Fruit fly (Drosophila melanogaster) whole organism, embryonic: ENCODE results near the gene Pp1-87B.

Experiments used
- B-H1 ChIP-seq: fragments of 200-800 bp; sonication (Bioruptor generic); IDR thresholded peaks from 3 replicates; pipeline ENCODE4 v1.3.6; 2022; ENCODE audit warnings: missing biosample characterization, missing genetic modification characterization
- Bteb2 ChIP-seq: fragments of 200-800 bp; sonication (Bioruptor generic); optimal IDR thresholded peaks from 2 replicates; lab custom pipeline; 2016; ENCODE audit warnings: missing biosample characterization, missing genetic modification characterization
- CG10147 ChIP-seq: fragments of 200-800 bp; sonication (Bioruptor generic); optimal IDR thresholded peaks from 2 replicates; lab custom pipeline; 2019; ENCODE audit warnings: missing biosample characterization, mild to moderate bottlenecking, missing genetic modification characterization, moderate library complexity
- CG10321 ChIP-seq: fragments of 200-800 bp; sonication (Bioruptor generic); IDR thresholded peaks from 2 replicates; pipeline ENCODE4 v1.3.6; 2022; ENCODE audit warnings: missing biosample characterization, missing genetic modification characterization
- CG10959 ChIP-seq: fragments of 200-800 bp; sonication (Bioruptor generic); IDR thresholded peaks from 2 replicates; pipeline ENCODE4 v1.3.6; 2022; ENCODE audit warnings: missing biosample characterization, missing genetic modification characterization
- CG12071 ChIP-seq: fragments of 200-800 bp; sonication (Bioruptor generic); optimal IDR thresholded peaks from 3 replicates; lab custom pipeline; 2018; ENCODE audit warnings: missing biosample characterization, mild to moderate bottlenecking, missing genetic modification characterization
- CG12299 ChIP-seq: fragments of 200-800 bp; sonication (Bioruptor generic); optimal IDR thresholded peaks from 2 replicates; lab custom pipeline; 2018; ENCODE audit warnings: missing biosample characterization, mild to moderate bottlenecking, missing genetic modification characterization
- CG13296 ChIP-seq: fragments of 200-800 bp; sonication (Bioruptor generic); optimal IDR thresholded peaks from 3 replicates; lab custom pipeline; 2018; ENCODE audit warnings: missing biosample characterization, mild to moderate bottlenecking, missing genetic modification characterization
- CG15073 ChIP-seq: fragments of 200-800 bp; sonication (Bioruptor generic); optimal IDR thresholded peaks from 2 replicates; lab custom pipeline; 2016; ENCODE audit warnings: missing biosample characterization, missing genetic modification characterization
- CG1792 ChIP-seq: fragments of 200-800 bp; sonication (Bioruptor generic); optimal IDR thresholded peaks from 2 replicates; lab custom pipeline; 2016; ENCODE audit warnings: missing biosample characterization, missing genetic modification characterization
- CG18262 ChIP-seq: fragments of 200-800 bp; optimal IDR thresholded peaks from 3 replicates; lab custom pipeline; 2019; ENCODE audit warnings: missing biosample characterization, mild to moderate bottlenecking, missing genetic modification characterization, moderate library complexity
- CG1832 ChIP-seq: fragments of 200-800 bp; sonication (Bioruptor generic); optimal IDR thresholded peaks from 2 replicates; lab custom pipeline; 2017; ENCODE audit warnings: missing biosample characterization, mild to moderate bottlenecking, missing genetic modification characterization, inconsistent platforms
- CG18476 ChIP-seq: fragments of 200-800 bp; sonication (Bioruptor generic); optimal IDR thresholded peaks from 2 replicates; lab custom pipeline; 2016; ENCODE audit warnings: missing biosample characterization, mild to moderate bottlenecking, missing genetic modification characterization
- CG18599 ChIP-seq: fragments of 200-800 bp; sonication (Bioruptor generic); optimal IDR thresholded peaks from 3 replicates; lab custom pipeline; 2017; ENCODE audit warnings: missing biosample characterization, missing genetic modification characterization, mild to moderate bottlenecking, moderate library complexity, missing genetic modification reagents
- CG2116 ChIP-seq: fragments of 200-800 bp; sonication (Bioruptor generic); optimal IDR thresholded peaks from 3 replicates; lab custom pipeline; 2018; ENCODE audit warnings: missing biosample characterization, mild to moderate bottlenecking, missing genetic modification characterization
- CG2875 ChIP-seq: fragments of 200-800 bp; sonication (Bioruptor generic); optimal IDR thresholded peaks from 2 replicates; lab custom pipeline; 2017; ENCODE audit warnings: missing biosample characterization, mild to moderate bottlenecking, missing genetic modification characterization, missing genetic modification reagents
- CG30431 ChIP-seq: fragments of 200-800 bp; sonication (Bioruptor generic); optimal IDR thresholded peaks from 2 replicates; lab custom pipeline; 2017; ENCODE audit warnings: missing biosample characterization, missing genetic modification characterization
- CG3838 ChIP-seq: fragments of 200-800 bp; sonication (Bioruptor generic); optimal IDR thresholded peaks from 3 replicates; lab custom pipeline; 2016; ENCODE audit warnings: missing biosample characterization, missing genetic modification characterization
- CG4328 ChIP-seq: fragments of 200-800 bp; sonication (Bioruptor generic); optimal IDR thresholded peaks from 3 replicates; lab custom pipeline; 2017; ENCODE audit warnings: missing biosample characterization, missing genetic modification reagents, missing genetic modification characterization
- CG6683 ChIP-seq: fragments of 200-800 bp; sonication (Bioruptor generic); optimal IDR thresholded peaks from 2 replicates; lab custom pipeline; 2017; ENCODE audit warnings: missing biosample characterization, mild to moderate bottlenecking, missing genetic modification characterization, missing genetic modification reagents
- CG7357 ChIP-seq: fragments of 200-800 bp; sonication (Bioruptor generic); IDR thresholded peaks from 3 replicates; pipeline ENCODE4 v1.3.6; 2022; ENCODE audit warnings: missing biosample characterization, missing genetic modification characterization
- CG7839 ChIP-seq: fragments of 200-800 bp; sonication (Bioruptor generic); optimal IDR thresholded peaks from 3 replicates; lab custom pipeline; 2018; ENCODE audit warnings: missing biosample characterization, mild to moderate bottlenecking, missing genetic modification characterization, moderate library complexity
- CG8290 ChIP-seq, 3 experiments: fragments of 200-800 bp; sonication (Bioruptor generic); optimal IDR thresholded peaks; 2 replicates each; lab custom pipeline; 2016 to 2019; ENCODE audit warnings: missing biosample characterization in 3 of 3, missing genetic modification characterization in 3 of 3, mild to moderate bottlenecking in 2 of 3, moderate library complexity in 1 of 3
- CG9609 ChIP-seq: fragments of 200-800 bp; sonication (Bioruptor generic); optimal IDR thresholded peaks from 3 replicates; lab custom pipeline; 2016; ENCODE audit warnings: missing biosample characterization, missing genetic modification characterization
- Ets97D ChIP-seq: fragments of 200-800 bp; sonication (Bioruptor generic); optimal IDR thresholded peaks from 3 replicates; lab custom pipeline; 2016; ENCODE audit warnings: missing biosample characterization, missing genetic modification characterization
- Gug ChIP-seq: fragments of 200-800 bp; sonication (Bioruptor generic); IDR thresholded peaks from 4 replicates; pipeline ENCODE4 v1.3.6; 2022; ENCODE audit warnings: missing biosample characterization, missing genetic modification characterization
- HLHmδ ChIP-seq: fragments of 200-800 bp; sonication (Bioruptor generic); optimal IDR thresholded peaks from 2 replicates; lab custom pipeline; 2018; ENCODE audit warnings: missing biosample characterization, mild to moderate bottlenecking, missing genetic modification characterization, moderate library complexity
- MTF-1 ChIP-seq: fragments of 200-800 bp; sonication (Bioruptor generic); optimal IDR thresholded peaks from 2 replicates; lab custom pipeline; 2018; ENCODE audit warnings: missing biosample characterization, mild to moderate bottlenecking, missing genetic modification characterization, borderline replicate concordance
- Meics ChIP-seq: fragments of 200-800 bp; sonication (Bioruptor generic); optimal IDR thresholded peaks from 2 replicates; lab custom pipeline; 2017; ENCODE audit warnings: missing biosample characterization, mild to moderate bottlenecking, missing genetic modification characterization
- Myb ChIP-seq: fragments of 200-800 bp; sonication (Bioruptor generic); optimal IDR thresholded peaks from 2 replicates; lab custom pipeline; 2016; ENCODE audit warnings: missing biosample characterization, missing genetic modification characterization
- Oaz ChIP-seq: fragments of 200-800 bp; sonication (Bioruptor generic); IDR thresholded peaks from 2 replicates; pipeline ENCODE4 v1.3.6; 2022; ENCODE audit warnings: missing biosample characterization, missing genetic modification characterization
- Rx ChIP-seq: fragments of 200-800 bp; sonication (Bioruptor generic); IDR thresholded peaks from 2 replicates; pipeline ENCODE4 v1.3.6; 2022; ENCODE audit warnings: missing biosample characterization, missing genetic modification characterization
- ara ChIP-seq: fragments of 200-800 bp; sonication (Bioruptor generic); IDR thresholded peaks from 2 replicates; pipeline ENCODE4 v1.3.6; 2022; ENCODE audit warnings: missing biosample characterization, missing genetic modification characterization
- bowl ChIP-seq: fragments of 200-800 bp; sonication (Bioruptor generic); IDR thresholded peaks from 2 replicates; pipeline ENCODE4 v1.3.6; 2022; ENCODE audit warnings: missing biosample characterization, missing genetic modification characterization
- croc ChIP-seq: fragments of 200-800 bp; sonication (Bioruptor generic); conservative IDR thresholded peaks from 3 replicates; pipeline ENCODE4 v1.3.6; 2022; ENCODE audit warnings: missing biosample characterization, missing genetic modification characterization
- dan ChIP-seq: fragments of 200-800 bp; sonication (Bioruptor generic); IDR thresholded peaks from 2 replicates; pipeline ENCODE4 v1.3.6; 2022; ENCODE audit warnings: missing biosample characterization, missing genetic modification characterization
- gt ChIP-seq: fragments of 200-800 bp; sonication (Bioruptor generic); IDR thresholded peaks from 2 replicates; pipeline ENCODE4 v1.3.6; 2022; ENCODE audit warnings: missing biosample characterization, missing genetic modification characterization
- her ChIP-seq: fragments of 200-800 bp; sonication (Bioruptor generic); optimal IDR thresholded peaks from 2 replicates; lab custom pipeline; 2016; ENCODE audit warnings: missing biosample characterization, missing genetic modification characterization
- hth ChIP-seq: fragments of >200 bp; optimal IDR thresholded peaks from 2 replicates; lab custom pipeline; 2017; ENCODE audit warnings: inconsistent platforms
- insv ChIP-seq, 2 experiments: fragments of 200-800 bp; sonication (Bioruptor generic); optimal IDR thresholded peaks; 3 replicates each; lab custom pipeline; 2016 to 2018; ENCODE audit warnings: missing biosample characterization in 2 of 2, missing genetic modification characterization in 2 of 2
- jumu ChIP-seq: fragments of 200-800 bp; sonication (Bioruptor generic); optimal IDR thresholded peaks from 3 replicates; lab custom pipeline; 2016; ENCODE audit warnings: missing biosample characterization, missing genetic modification characterization
- lab ChIP-seq: fragments of 200-800 bp; sonication (Bioruptor generic); optimal IDR thresholded peaks from 3 replicates; lab custom pipeline; 2017; ENCODE audit warnings: missing biosample characterization, missing genetic modification characterization, mild to moderate bottlenecking, moderate library complexity, missing genetic modification reagents
- mld ChIP-seq: fragments of 200-800 bp; sonication (Bioruptor generic); IDR thresholded peaks from 3 replicates; pipeline ENCODE4 v1.3.6; 2022; ENCODE audit warnings: missing biosample characterization, missing genetic modification characterization; ENCODE audit not compliant: partially characterized antibody
- odd ChIP-seq: fragments of 200-800 bp; sonication (Bioruptor generic); optimal IDR thresholded peaks from 2 replicates; lab custom pipeline; 2017; ENCODE audit warnings: missing biosample characterization, mild to moderate bottlenecking, missing genetic modification characterization
- peb ChIP-seq: fragments of 200-800 bp; sonication (Bioruptor generic); IDR thresholded peaks from 2 replicates; pipeline ENCODE4 v1.3.6; 2022; ENCODE audit warnings: missing biosample characterization, missing genetic modification characterization
- ro ChIP-seq: fragments of 200-800 bp; sonication (Bioruptor generic); IDR thresholded peaks from 2 replicates; pipeline ENCODE4 v1.3.6; 2022; ENCODE audit warnings: missing biosample characterization, missing genetic modification characterization
- run ChIP-seq: fragments of 200-800 bp; sonication (Bioruptor generic); optimal IDR thresholded peaks from 3 replicates; lab custom pipeline; 2018; ENCODE audit warnings: missing biosample characterization, mild to moderate bottlenecking, missing genetic modification characterization
- sim ChIP-seq: fragments of 200-800 bp; sonication (Bioruptor generic); IDR thresholded peaks from 2 replicates; pipeline ENCODE4 v1.3.6; 2022; ENCODE audit warnings: missing biosample characterization, missing genetic modification characterization
- tin ChIP-seq: fragments of 200-800 bp; sonication (Bioruptor generic); optimal IDR thresholded peaks from 3 replicates; lab custom pipeline; 2016; ENCODE audit warnings: missing biosample characterization, missing genetic modification characterization
- tna ChIP-seq: fragments of 200-800 bp; sonication (Bioruptor generic); IDR thresholded peaks from 2 replicates; pipeline ENCODE4 v1.3.6; 2022; ENCODE audit warnings: missing biosample characterization, missing genetic modification characterization; ENCODE audit not compliant: partially characterized antibody
- wek ChIP-seq: fragments of 200-800 bp; sonication (Bioruptor generic); optimal IDR thresholded peaks from 3 replicates; lab custom pipeline; 2018; ENCODE audit warnings: missing biosample characterization, mild to moderate bottlenecking, missing genetic modification characterization, moderate library complexity

The Pp1-87B gene

DNA sequence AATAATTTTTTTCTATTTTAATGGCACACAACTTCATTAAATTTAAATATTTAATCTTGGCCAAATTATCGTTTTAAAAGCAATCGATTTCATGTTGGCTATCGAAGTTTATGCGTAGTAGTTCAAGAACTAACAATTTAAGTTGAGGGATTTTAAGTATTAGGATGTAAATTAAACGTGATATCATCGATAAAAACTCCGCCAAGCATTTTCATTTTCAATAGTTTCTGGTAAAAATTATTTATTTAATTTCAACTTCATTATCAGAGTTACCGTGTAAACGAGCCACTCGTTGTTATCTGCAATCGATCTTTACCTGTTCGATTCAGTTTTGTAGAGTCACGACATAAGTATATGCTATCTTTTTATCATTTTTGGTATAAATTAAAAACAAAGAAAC lies 22.8 kb downstream of the Pp1-87B start (continued):
- TF ChIP-seq her (GFP tag; lab: Kevin White, UChicago) (peak; percentile 90), MTF-1 (peak; percentile 99), CG10147 (GFP tag; lab: Kevin White, UChicago) (peak; percentile 100), CG18476 (GFP tag; lab: Kevin White, UChicago) (peak; percentile 100), CG12299 (tag; lab: Kevin White, UChicago) (peak; percentile 98), insv (GFP tag; optimal IDR thresholded peaks at IDR 0.05; lab: Kevin White, UChicago) (peak; percentile 22 to 79), dan (GFP tag; lab: Robert Waterston, UW) (peak; percentile 47; the same call in 1 of the 2 replicates), Myb (GFP tag; lab: Kevin White, UChicago) (peak; percentile 70), ara (peak; percentile 99), CG12071 (GFP tag; lab: Kevin White, UChicago) (peak; percentile 100), CG1792 (GFP tag; lab: Kevin White, UChicago) (peak; percentile 97), CG9609 (GFP tag; lab: Kevin White, UChicago) (peak; percentile 91), bowl (GFP tag; lab: Robert Waterston, UW) (peak; percentile 95), sim (GFP tag; lab: Robert Waterston, UW) (peak; percentile 98), CG15073 (GFP tag; lab: Kevin White, UChicago) (peak; percentile 76), wek (GFP tag; lab: Kevin White, UChicago) (peak; percentile 92), CG8290 (GFP tag; optimal IDR thresholded peaks at IDR 0.05; lab: Kevin White, UChicago) (peak; percentile 96), CG8290 (tag; optimal IDR thresholded peaks at IDR 0.05; lab: Kevin White, UChicago) (peak; percentile 95 to 97), CG10321 (GFP tag; lab: Robert Waterston, UW) (peak; percentile 81), CG10959 (peak; percentile 96), tna (GFP tag; lab: Robert Waterston, UW) (no peak), CG30431 (GFP tag; lab: Kevin White, UChicago) (peak; percentile 94), CG13296 (GFP tag; lab: Kevin White, UChicago) (peak; percentile 99), CG18262 (peak; percentile 99), jumu (GFP tag; lab: Kevin White, UChicago) (peak; percentile 88), CG3838 (peak; percentile 90), Bteb2 (GFP tag; lab: Kevin White, UChicago) (peak; percentile 96), lab (GFP tag; lab: Kevin White, UChicago) (peak; percentile 98), Meics (GFP tag; lab: Kevin White, UChicago) (peak; percentile 99), run (tag; lab: Kevin White, UChicago) (peak; percentile 95), CG6683 (GFP tag; lab: Kevin White, UChicago) (peak; percentile 98), CG2875 (GFP tag; lab: Kevin White, UChicago) (peak; percentile 94), B-H1 (GFP tag; lab: Robert Waterston, UW) (peak; percentile 93; the same call in 2 of the 3 replicates), CG2116 (peak; percentile 91), HLHmδ (GFP tag; lab: Kevin White, UChicago) (no peak), Rx (GFP tag; lab: Robert Waterston, UW) (peak; percentile 94), peb (GFP tag; lab: Robert Waterston, UW) (peak; percentile 92), croc (peak; percentile 91), CG18599 (peak; percentile 99), hth (lab: Kevin White, UChicago) (no peak), CG1832 (no peak), gt (GFP tag; lab: Robert Waterston, UW) (peak; percentile 85), CG7357 (GFP tag; lab: Robert Waterston, UW) (peak; percentile 69), ro (peak; percentile 63), CG4328 (GFP tag; lab: Kevin White, UChicago) (peak; percentile 97), Oaz (GFP tag; lab: Robert Waterston, UW) (peak; percentile 92), odd (GFP tag; lab: Kevin White, UChicago) (peak; percentile 96), Gug (peak; percentile 64; the same call in 2 of the 4 replicates), CG7839 (peak; percentile 99), mld (GFP tag; lab: Robert Waterston, UW) (no peak), Ets97D (GFP tag; lab: Kevin White, UChicago) (peak; percentile 90), tin (GFP tag; lab: Kevin White, UChicago) (peak; percentile 100)
